Worm (Caenorhabditis elegans): Measurements from ENCODE around the gene str-125.

ce11 chrV:17042263-17042662, 33.5 kb downstream of the str-125 start, which contains the start of gene hpo-33:
- TF ChIP-seq pag-3 (tag; optimal IDR thresholded peaks at IDR 0.05; ENCODE audit: borderline replicate concordance), result no peak
- no peak for TF ChIP-seq ttx-3 (tag; optimal IDR thresholded peaks at IDR 0.05)
- no peak for TF ChIP-seq ama-1 (optimal IDR thresholded peaks at IDR 0.05)
- no peak for TF ChIP-seq rnt-1 (tag; optimal IDR thresholded peaks at IDR 0.05)
- no peak for TF ChIP-seq fkh-10 (GFP tag; optimal IDR thresholded peaks at IDR 0.05)
- no peak for TF ChIP-seq pqm-1 (tag; optimal IDR thresholded peaks at IDR 0.05)
- TF ChIP-seq syd-9 (tag; optimal IDR thresholded peaks at IDR 0.05), result no peak
- no peak for TF ChIP-seq unc-55 (GFP tag; optimal IDR thresholded peaks at IDR 0.05)
- TF ChIP-seq madf-2 (tag; optimal IDR thresholded peaks at IDR 0.05), result no peak

All from whole organism, late embryonic.